Worm (Caenorhabditis elegans) whole organism, L4 larva: ENCODE results near the gene R07E4.3.

Experiments used
- aly-2 ChIP-seq: sonication (generic microtip); optimal IDR thresholded peaks from 2 replicates; lab custom pipeline; 2018; ENCODE audit warnings: missing biosample characterization, missing genetic modification characterization
- lsy-2 ChIP-seq, 2 experiments: fragments of 150-350 bp in 1 of 2; sonication (generic microtip) in 1 of 2; optimal IDR thresholded peaks; 2 replicates each; lab custom pipeline; 2014 to 2017; ENCODE audit warnings: missing biosample characterization in 2 of 2, missing genetic modification characterization in 2 of 2
- nhr-10 ChIP-seq: fragments of 150-350 bp; optimal IDR thresholded peaks from 2 replicates; lab custom pipeline; 2014; ENCODE audit warnings: missing biosample characterization, missing genetic modification characterization
- pha-4 ChIP-seq, 2 experiments: fragments of 150-350 bp in 1 of 2; fragments of 200-800 bp in 1 of 2; sonication (Bioruptor generic) in 1 of 2; IDR thresholded peaks in 1 of 2; optimal IDR thresholded peaks in 1 of 2; 2 replicates each; pipeline versions ENCODE4 v1.3.6 to Lab custom; 2014 to 2022; ENCODE audit warnings: missing genetic modification characterization in 2 of 2, missing genetic modification reagents in 2 of 2, missing biosample characterization in 1 of 2, missing compliant biosample characterization in 1 of 2
- pqm-1 ChIP-seq: sonication (generic microtip); optimal IDR thresholded peaks from 2 replicates; lab custom pipeline; 2017; ENCODE audit warnings: missing biosample characterization, missing genetic modification characterization
- unc-62 ChIP-seq, 3 experiments: fragments of 150-350 bp in 1 of 3; sonication (generic microtip); optimal IDR thresholded peaks in 2 of 3; peaks in 1 of 3; 1 replicate in 1 of 3; 2 replicates in 2 of 3; lab custom pipeline; 2014 to 2017; ENCODE audit warnings: missing biosample characterization in 3 of 3, missing genetic modification characterization in 3 of 3, missing genetic modification reagents in 3 of 3, missing genotype in 1 of 3
- ztf-11 ChIP-seq: fragments of 150-350 bp; optimal IDR thresholded peaks from 2 replicates; lab custom pipeline; 2014; ENCODE audit warnings: missing biosample characterization, missing genetic modification characterization

DNA sequence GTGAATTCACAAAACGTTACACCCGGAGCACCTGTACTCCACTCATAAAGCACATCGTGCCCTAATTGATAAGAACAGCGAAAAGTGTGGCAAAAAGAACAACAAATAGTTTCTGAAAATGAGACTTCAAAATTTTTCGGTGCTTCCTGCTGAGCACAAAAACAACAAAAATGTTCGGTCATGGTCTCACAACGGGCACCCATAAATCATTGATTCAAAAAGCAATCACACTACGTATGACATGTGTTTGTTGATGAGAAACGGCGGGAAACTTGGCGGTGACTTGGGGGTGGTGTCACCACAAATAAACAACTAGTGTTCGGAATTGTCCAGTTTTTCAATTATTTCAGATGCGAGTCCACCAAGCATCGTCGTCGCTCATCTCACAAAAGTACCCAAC, 7.6 kb downstream of the R07E4.3 start:
- TF ChIP-seq aly-2 (tag; lab: Kevin White, UChicago) = no peak
- no peak for TF ChIP-seq ztf-11 (tag; lab: Kevin White, UChicago)
- no peak for TF ChIP-seq nhr-10
- no peak for TF ChIP-seq pha-4 (GFP tag; IDR thresholded peaks at IDR 0.05; lab: Robert Waterston, UW)
- no peak for TF ChIP-seq pha-4 (tag; optimal IDR thresholded peaks at IDR 0.05; lab: Kevin White, UChicago)
- peak; percentile 9 for TF ChIP-seq pqm-1 (tag; lab: Kevin White, UChicago)
- TF ChIP-seq lsy-2 (tag; optimal IDR thresholded peaks at IDR 0.05; lab: Kevin White, UChicago) = no peak
- peak in 1 of 2 experiments; percentile 64 for TF ChIP-seq unc-62 (GFP tag; optimal IDR thresholded peaks at IDR 0.05 in 1 of 2; lab: Kevin White, UChicago)
- no peak for TF ChIP-seq unc-62 (tag; optimal IDR thresholded peaks at IDR 0.05; lab: Kevin White, UChicago)
